Fruit fly (Drosophila melanogaster) whole organism, prepupa: ENCODE data around the gene Hr96.

Experiments used
- Blimp-1 ChIP-seq: fragments of 200-800 bp; sonication (Bioruptor generic); optimal IDR thresholded peaks from 3 replicates; lab custom pipeline; 2017; ENCODE audit warnings: missing biosample characterization, missing genetic modification characterization, mild to moderate bottlenecking, moderate library complexity, missing genetic modification reagents
- CG10631 ChIP-seq: fragments of 200-800 bp; sonication (Bioruptor generic); optimal IDR thresholded peaks from 2 replicates; lab custom pipeline; 2016; ENCODE audit warnings: missing biosample characterization, missing genetic modification characterization
- CG10669 ChIP-seq: fragments of 200-800 bp; sonication (Bioruptor generic); optimal IDR thresholded peaks from 3 replicates; lab custom pipeline; 2018; ENCODE audit warnings: missing biosample characterization, mild to moderate bottlenecking, missing genetic modification characterization, moderate library complexity
- CG11294 ChIP-seq: fragments of 200-800 bp; sonication (Bioruptor generic); IDR thresholded peaks from 2 replicates; pipeline ENCODE4 v1.3.6; 2022; ENCODE audit warnings: missing biosample characterization, missing genetic modification characterization
- CG11762 ChIP-seq: fragments of 200-800 bp; sonication (Bioruptor generic); optimal IDR thresholded peaks from 3 replicates; lab custom pipeline; 2016; ENCODE audit warnings: missing biosample characterization, missing genetic modification characterization; ENCODE audit not compliant: insufficient read depth
- CG11902 ChIP-seq: fragments of 200-800 bp; sonication (Bioruptor generic); optimal IDR thresholded peaks from 3 replicates; lab custom pipeline; 2016; ENCODE audit warnings: missing biosample characterization, missing genetic modification characterization
- CG15336 ChIP-seq: fragments of 200-800 bp; sonication (Bioruptor generic); IDR thresholded peaks from 2 replicates; pipeline ENCODE4 v1.3.6; 2022; ENCODE audit warnings: missing biosample characterization, missing genetic modification characterization
- CG16779 ChIP-seq: fragments of 200-800 bp; sonication (Bioruptor generic); optimal IDR thresholded peaks from 3 replicates; lab custom pipeline; 2017; ENCODE audit warnings: missing biosample characterization, mild to moderate bottlenecking, missing genetic modification characterization
- CG3032 ChIP-seq: fragments of 200-800 bp; optimal IDR thresholded peaks from 2 replicates; lab custom pipeline; 2019; ENCODE audit warnings: missing biosample characterization, mild to moderate bottlenecking, missing genetic modification characterization, moderate library complexity
- CG34406 ChIP-seq: fragments of 200-800 bp; sonication (Bioruptor generic); optimal IDR thresholded peaks from 3 replicates; lab custom pipeline; 2016; ENCODE audit warnings: missing biosample characterization, missing genetic modification characterization
- CG3919 ChIP-seq: fragments of 200-800 bp; sonication (Bioruptor generic); optimal IDR thresholded peaks from 3 replicates; lab custom pipeline; 2016; ENCODE audit warnings: missing biosample characterization, missing genetic modification characterization
- CG4318 ChIP-seq: fragments of 200-800 bp; sonication (Bioruptor generic); optimal IDR thresholded peaks from 3 replicates; lab custom pipeline; 2017; ENCODE audit warnings: missing biosample characterization, mild to moderate bottlenecking, missing genetic modification characterization
- CG6163 ChIP-seq: fragments of 200-800 bp; sonication (Bioruptor generic); IDR thresholded peaks from 3 replicates; pipeline ENCODE4 v1.3.6; 2022; ENCODE audit warnings: missing biosample characterization, missing genetic modification characterization
- CG6792 ChIP-seq: fragments of 200-800 bp; sonication (Bioruptor generic); optimal IDR thresholded peaks from 3 replicates; lab custom pipeline; 2016; ENCODE audit warnings: missing biosample characterization, missing genetic modification characterization
- CG6808 ChIP-seq: fragments of 200-800 bp; sonication (Bioruptor generic); optimal IDR thresholded peaks from 3 replicates; lab custom pipeline; 2017; ENCODE audit warnings: missing biosample characterization, missing genetic modification characterization, mild to moderate bottlenecking, moderate library complexity, missing genetic modification reagents
- CG6854 ChIP-seq: fragments of 200-800 bp; sonication (Bioruptor generic); optimal IDR thresholded peaks from 2 replicates; lab custom pipeline; 2017; ENCODE audit warnings: missing biosample characterization, mild to moderate bottlenecking, missing genetic modification characterization
- CG7368 ChIP-seq: fragments of 200-800 bp; sonication (Bioruptor generic); optimal IDR thresholded peaks from 3 replicates; lab custom pipeline; 2016; ENCODE audit warnings: missing biosample characterization, missing genetic modification characterization
- CG8119 ChIP-seq: fragments of 200-800 bp; sonication (Bioruptor generic); IDR thresholded peaks from 3 replicates; pipeline ENCODE4 v1.3.6; 2022; ENCODE audit warnings: missing biosample characterization, missing genetic modification characterization
- CG8319 ChIP-seq: fragments of 200-800 bp; sonication (Bioruptor generic); optimal IDR thresholded peaks from 3 replicates; lab custom pipeline; 2016; ENCODE audit warnings: missing biosample characterization, missing genetic modification characterization
- CG8632 ChIP-seq: fragments of 200-800 bp; sonication (Bioruptor generic); optimal IDR thresholded peaks from 3 replicates; lab custom pipeline; 2016; ENCODE audit warnings: missing biosample characterization, missing genetic modification characterization
- CG9139 ChIP-seq: fragments of 200-800 bp; sonication (Bioruptor generic); optimal IDR thresholded peaks from 3 replicates; lab custom pipeline; 2017; ENCODE audit warnings: missing biosample characterization, mild to moderate bottlenecking, missing genetic modification characterization
- Eip75B ChIP-seq: fragments of 200-800 bp; sonication (Bioruptor generic); optimal IDR thresholded peaks from 3 replicates; lab custom pipeline; 2016; ENCODE audit warnings: missing biosample characterization, missing genetic modification characterization
- Eip78C ChIP-seq: fragments of 200-800 bp; sonication (Bioruptor generic); peaks from one replicate; lab custom pipeline; 2016; ENCODE audit warnings: missing biosample characterization, missing genetic modification characterization
- Eip93F ChIP-seq: fragments of 200-800 bp; sonication (Bioruptor generic); optimal IDR thresholded peaks from 2 replicates; lab custom pipeline; 2016; ENCODE audit warnings: missing biosample characterization, mild to moderate bottlenecking, missing genetic modification characterization
- Ets21C ChIP-seq: fragments of 200-800 bp; sonication (Bioruptor generic); optimal IDR thresholded peaks from 3 replicates; lab custom pipeline; 2016; ENCODE audit warnings: missing biosample characterization, missing genetic modification characterization
- Gug ChIP-seq: fragments of 200-800 bp; sonication (Bioruptor generic); IDR thresholded peaks from 2 replicates; pipeline ENCODE4 v1.3.6; 2022; ENCODE audit warnings: missing biosample characterization, missing genetic modification characterization
- Hr38 ChIP-seq: sonication (Bioruptor generic); optimal IDR thresholded peaks from 2 replicates; lab custom pipeline; 2016; ENCODE audit warnings: missing biosample characterization, missing genetic modification characterization
- Hr4 ChIP-seq: fragments of 200-800 bp; sonication (Bioruptor generic); optimal IDR thresholded peaks from 3 replicates; lab custom pipeline; 2016; ENCODE audit warnings: missing biosample characterization, missing genetic modification characterization
- Lpt ChIP-seq: fragments of 200-800 bp; sonication (Bioruptor generic); optimal IDR thresholded peaks from 3 replicates; lab custom pipeline; 2016; ENCODE audit warnings: missing biosample characterization, missing genetic modification characterization
- Met ChIP-seq: fragments of 200-800 bp; sonication (Bioruptor generic); optimal IDR thresholded peaks from 3 replicates; lab custom pipeline; 2016; ENCODE audit warnings: missing biosample characterization, missing genetic modification characterization
- OdsH ChIP-seq: fragments of 200-800 bp; sonication (Bioruptor generic); optimal IDR thresholded peaks from 3 replicates; lab custom pipeline; 2016; ENCODE audit warnings: missing biosample characterization, missing genetic modification characterization
- Smox ChIP-seq: fragments of 200-800 bp; sonication (Bioruptor generic); optimal IDR thresholded peaks from 3 replicates; lab custom pipeline; 2016; ENCODE audit warnings: missing biosample characterization, missing genetic modification characterization
- Sox14 ChIP-seq: fragments of 200-800 bp; sonication (Bioruptor generic); optimal IDR thresholded peaks from 3 replicates; lab custom pipeline; 2016; ENCODE audit warnings: missing biosample characterization, missing genetic modification characterization
- Sox15 ChIP-seq: fragments of 200-800 bp; sonication (Bioruptor generic); optimal IDR thresholded peaks from 3 replicates; lab custom pipeline; 2016; ENCODE audit warnings: missing biosample characterization, missing genetic modification characterization
- dsx ChIP-seq: fragments of 200-800 bp; optimal IDR thresholded peaks from 3 replicates; lab custom pipeline; 2019; ENCODE audit warnings: missing biosample characterization, mild to moderate bottlenecking, missing genetic modification characterization, moderate library complexity; ENCODE audit not compliant: poor library complexity, severe bottlenecking
- eg ChIP-seq: fragments of 200-800 bp; sonication (Bioruptor generic); IDR thresholded peaks from 3 replicates; pipeline ENCODE4 v1.3.6; 2022; ENCODE audit warnings: missing biosample characterization, missing genetic modification characterization
- lz ChIP-seq: fragments of 200-800 bp; sonication (Bioruptor generic); optimal IDR thresholded peaks from 3 replicates; lab custom pipeline; 2016; ENCODE audit warnings: missing biosample characterization, missing genetic modification characterization
- net ChIP-seq: fragments of 200-800 bp; sonication (Bioruptor generic); optimal IDR thresholded peaks from 3 replicates; lab custom pipeline; 2016; ENCODE audit warnings: missing biosample characterization, missing genetic modification characterization
- pdm3 ChIP-seq: fragments of 200-800 bp; sonication (Bioruptor generic); optimal IDR thresholded peaks from 3 replicates; lab custom pipeline; 2016; ENCODE audit warnings: missing biosample characterization, missing genetic modification characterization
- ss ChIP-seq, 2 experiments: fragments of 200-800 bp; sonication (Bioruptor generic); optimal IDR thresholded peaks; 2 replicates in 1 of 2; 3 replicates in 1 of 2; lab custom pipeline; 2017 to 2018; ENCODE audit warnings: mild to moderate bottlenecking in 2 of 2, missing biosample characterization in 2 of 2, missing genetic modification characterization in 2 of 2, moderate library complexity in 1 of 2
- topi ChIP-seq: fragments of 200-800 bp; sonication (Bioruptor generic); optimal IDR thresholded peaks from 3 replicates; lab custom pipeline; 2016; ENCODE audit warnings: missing biosample characterization, missing genetic modification characterization

Hr96 gene

dm6 chr3R:25027281-25028219, 2.5 kb downstream of the Hr96 start (continued):
- no peak for TF ChIP-seq Gug (GFP tag; lab: Robert Waterston, UW)
- no peak for TF ChIP-seq CG11902 (GFP tag; lab: Kevin White, UChicago)
- TF ChIP-seq eg = no peak
- TF ChIP-seq CG3032 = peak; percentile 37
- TF ChIP-seq CG4318 (GFP tag; lab: Kevin White, UChicago) = no peak
- no peak for TF ChIP-seq CG11294 (GFP tag; lab: Robert Waterston, UW)
- TF ChIP-seq Hr38 (GFP tag; lab: Kevin White, UChicago) = no peak
- TF ChIP-seq Eip78C (GFP tag; lab: Kevin White, UChicago) = no peak
- TF ChIP-seq CG8319 = no peak
- TF ChIP-seq CG6808 (GFP tag; lab: Kevin White, UChicago) = no peak
- TF ChIP-seq Met (GFP tag; lab: Kevin White, UChicago) = no peak
- peak; percentile 64 for TF ChIP-seq Sox14 (GFP tag; lab: Kevin White, UChicago)
- no peak for TF ChIP-seq Eip75B (GFP tag; lab: Kevin White, UChicago)
- TF ChIP-seq topi (GFP tag; lab: Kevin White, UChicago) = no peak
- no peak for TF ChIP-seq CG9139 (GFP tag; lab: Kevin White, UChicago)
- TF ChIP-seq CG6854 (GFP tag; lab: Kevin White, UChicago) = no peak
- TF ChIP-seq net (GFP tag; lab: Kevin White, UChicago) = no peak
- TF ChIP-seq Eip93F = peak; percentile 46
- TF ChIP-seq CG10631 = no peak
- no peak for TF ChIP-seq CG10669 (GFP tag; lab: Kevin White, UChicago)
- TF ChIP-seq Lpt (GFP tag; lab: Kevin White, UChicago) = no peak
- TF ChIP-seq Blimp-1 (GFP tag; lab: Kevin White, UChicago) = peak; percentile 32
- no peak for TF ChIP-seq CG3919 (GFP tag; lab: Kevin White, UChicago)
- TF ChIP-seq OdsH (GFP tag; lab: Kevin White, UChicago) = no peak
- TF ChIP-seq ss (GFP tag; optimal IDR thresholded peaks at IDR 0.05; lab: Kevin White, UChicago) = no peak
- TF ChIP-seq CG15336 (GFP tag; lab: Robert Waterston, UW) = no peak
- TF ChIP-seq CG7368 = no peak
- no peak for TF ChIP-seq CG16779 (tag; lab: Kevin White, UChicago)
- 0 out of 3 replicates have a peak, but pooled peaks have one; percentile 31 for TF ChIP-seq CG8119 (GFP tag; lab: Robert Waterston, UW)
- TF ChIP-seq dsx (GFP tag; lab: Kevin White, UChicago) = no peak
- TF ChIP-seq pdm3 (GFP tag; lab: Kevin White, UChicago) = no peak
- TF ChIP-seq CG6792 = peak; percentile 62
- TF ChIP-seq Hr4 (GFP tag; lab: Kevin White, UChicago) = no peak
- TF ChIP-seq Sox15 (GFP tag; lab: Kevin White, UChicago) = peak; percentile 44
- no peak for TF ChIP-seq CG34406
- no peak for TF ChIP-seq CG11762 (GFP tag; lab: Kevin White, UChicago)
- TF ChIP-seq CG6163 = no peak
- TF ChIP-seq lz (GFP tag; lab: Kevin White, UChicago) = peak; percentile 65

- TF ChIP-seq Ets21C (no peak), CG11902 (GFP tag; lab: Kevin White, UChicago) (no peak), CG11762 (GFP tag; lab: Kevin White, UChicago) (no peak), Smox (GFP tag; lab: Kevin White, UChicago) (no peak), dsx (GFP tag; lab: Kevin White, UChicago) (no peak), CG8632 (no peak), CG11294 (GFP tag; lab: Robert Waterston, UW) (no peak)
Measured at dm6 chr3R:25032686-25033085, 7.7 kb downstream of the Hr96 start.
